Fruit fly (Drosophila melanogaster): Measurements from ENCODE around the gene IFT54.

dm6 chr3R:14277894-14278522 is 24.2 kb upstream of the IFT54 start:
- no peak for TF ChIP-seq usp (GFP tag; optimal IDR thresholded peaks at IDR 0.05)
- TF ChIP-seq Hnf4 (GFP tag; optimal IDR thresholded peaks at IDR 0.05) = peak; percentile 92
- TF ChIP-seq Myc (optimal IDR thresholded peaks at IDR 0.05) = no peak

Measured in whole organism, wandering third instar larva.